Worm (Caenorhabditis elegans): Measurements from ENCODE around the gene srh-4.

DNA sequence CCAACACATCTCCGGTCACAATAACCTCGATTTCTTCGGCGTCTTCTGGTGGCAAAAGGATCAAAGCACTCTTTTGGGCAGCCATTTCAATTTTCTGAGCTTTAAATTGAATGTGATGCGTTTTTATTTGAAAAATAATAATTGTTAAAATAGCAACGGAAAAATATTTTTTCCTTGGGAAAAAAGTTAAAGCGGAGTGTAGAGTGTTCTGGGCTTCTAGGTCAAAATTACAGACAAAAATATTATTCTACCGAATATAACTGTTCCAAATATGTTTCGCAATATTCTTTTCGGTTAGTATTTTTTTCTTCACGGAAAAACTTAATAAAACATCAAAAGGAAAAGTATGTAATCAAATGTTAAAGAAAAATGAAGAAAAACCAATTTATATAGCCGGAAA is 44.8 kb downstream of the srh-4 start, which contains the start of gene djr-1.2:
- TF ChIP-seq ztf-23 (GFP tag; IDR thresholded peaks at IDR 0.05): no peak
- TF ChIP-seq tab-1 (GFP tag; IDR thresholded peaks at IDR 0.05): no peak
- no peak for TF ChIP-seq med-1 (GFP tag; optimal IDR thresholded peaks at IDR 0.05; ENCODE audit: insufficient read depth)
- no peak for TF ChIP-seq cog-1 (tag; optimal IDR thresholded peaks at IDR 0.05)
- TF ChIP-seq flt-1 (GFP tag; IDR thresholded peaks at IDR 0.05): no peak
- TF ChIP-seq ztf-29 (GFP tag; IDR thresholded peaks at IDR 0.05): no peak
- TF ChIP-seq klf-2 (GFP tag; conservative IDR thresholded peaks at IDR 0.05): no peak
- no peak for TF ChIP-seq ref-1 (GFP tag; conservative IDR thresholded peaks at IDR 0.05)
- no peak for TF ChIP-seq T22C8.4 (GFP tag; IDR thresholded peaks at IDR 0.05)

Data from whole organism, midembryonic.